Worm (Caenorhabditis elegans): ENCODE data around the gene R04E5.9.

Gene R04E5.9

DNA sequence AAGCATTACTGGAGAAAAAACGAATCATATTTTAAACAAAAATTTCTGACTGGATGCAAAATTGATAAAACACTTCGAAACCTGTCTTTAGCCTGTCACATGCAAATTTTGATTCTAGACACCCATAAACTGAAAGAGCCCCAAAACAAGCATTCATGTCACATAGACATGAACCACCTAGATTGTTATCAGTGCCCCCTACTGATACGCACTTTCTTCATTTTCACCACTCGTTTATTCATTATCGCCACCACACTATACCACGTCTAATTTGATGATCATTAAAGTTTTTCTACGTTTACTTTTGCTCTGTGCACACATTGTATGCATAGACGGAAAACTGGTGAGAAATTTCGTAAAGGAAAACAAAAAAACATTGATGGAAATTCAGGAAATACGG lies 974 bp upstream of the R04E5.9 start, which contains the start of gene cnnm-2:
cnnm-2 (plus strand) TSS at position 190 of the 400 bp plus-strand sequence.
- TF ChIP-seq nhr-12 (tag; optimal IDR thresholded peaks at IDR 0.05): no peak
- peak; percentile 82 for TF ChIP-seq fos-1 (tag; optimal IDR thresholded peaks at IDR 0.05)
- TF ChIP-seq elt-3 (tag; optimal IDR thresholded peaks at IDR 0.05): no peak
- TF ChIP-seq unc-62 (GFP tag; optimal IDR thresholded peaks at IDR 0.05): no peak
- no peak for TF ChIP-seq dmd-4 (tag; optimal IDR thresholded peaks at IDR 0.05)
- TF ChIP-seq gmeb-1 (tag; optimal IDR thresholded peaks at IDR 0.05): no peak
- TF ChIP-seq nhr-23 (tag; optimal IDR thresholded peaks at IDR 0.05): no peak
- no peak for TF ChIP-seq zag-1 (tag; optimal IDR thresholded peaks at IDR 0.05)
- TF ChIP-seq Y55F3AM.14 (GFP tag; optimal IDR thresholded peaks at IDR 0.05): no peak
- TF ChIP-seq nhr-237 (tag; optimal IDR thresholded peaks at IDR 0.05): no peak
- no peak for TF ChIP-seq nhr-129 (tag; optimal IDR thresholded peaks at IDR 0.05)
- no peak for TF ChIP-seq ceh-16 (tag; optimal IDR thresholded peaks at IDR 0.05)
- TF ChIP-seq crh-2 (tag; optimal IDR thresholded peaks at IDR 0.05): peak; percentile 53
- no peak for TF ChIP-seq nhr-11 (tag; optimal IDR thresholded peaks at IDR 0.05)

DNA sequence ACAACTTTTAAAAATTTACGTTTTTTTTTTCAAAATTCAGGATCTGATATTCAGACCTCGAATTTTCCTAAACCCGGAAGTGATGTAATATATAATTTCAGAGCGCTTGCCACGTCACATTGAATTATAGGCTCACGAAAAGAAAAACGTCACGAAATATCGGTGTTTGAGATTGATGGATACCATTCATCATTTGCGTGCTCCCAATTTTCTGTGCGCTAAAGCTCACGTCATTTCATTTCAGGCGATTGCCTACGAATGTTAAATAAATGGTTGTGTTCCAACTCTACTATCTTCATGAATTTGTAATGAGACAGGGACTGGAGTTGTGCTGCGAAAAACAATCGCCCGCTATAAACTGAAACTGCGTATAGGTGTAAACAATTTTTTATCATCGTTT lies 2.2 kb downstream of the R04E5.9 start:
- TF ChIP-seq alr-1 (tag; optimal IDR thresholded peaks at IDR 0.05) (no peak), unc-55 (GFP tag; optimal IDR thresholded peaks at IDR 0.05) (peak; percentile 36)

DNA sequence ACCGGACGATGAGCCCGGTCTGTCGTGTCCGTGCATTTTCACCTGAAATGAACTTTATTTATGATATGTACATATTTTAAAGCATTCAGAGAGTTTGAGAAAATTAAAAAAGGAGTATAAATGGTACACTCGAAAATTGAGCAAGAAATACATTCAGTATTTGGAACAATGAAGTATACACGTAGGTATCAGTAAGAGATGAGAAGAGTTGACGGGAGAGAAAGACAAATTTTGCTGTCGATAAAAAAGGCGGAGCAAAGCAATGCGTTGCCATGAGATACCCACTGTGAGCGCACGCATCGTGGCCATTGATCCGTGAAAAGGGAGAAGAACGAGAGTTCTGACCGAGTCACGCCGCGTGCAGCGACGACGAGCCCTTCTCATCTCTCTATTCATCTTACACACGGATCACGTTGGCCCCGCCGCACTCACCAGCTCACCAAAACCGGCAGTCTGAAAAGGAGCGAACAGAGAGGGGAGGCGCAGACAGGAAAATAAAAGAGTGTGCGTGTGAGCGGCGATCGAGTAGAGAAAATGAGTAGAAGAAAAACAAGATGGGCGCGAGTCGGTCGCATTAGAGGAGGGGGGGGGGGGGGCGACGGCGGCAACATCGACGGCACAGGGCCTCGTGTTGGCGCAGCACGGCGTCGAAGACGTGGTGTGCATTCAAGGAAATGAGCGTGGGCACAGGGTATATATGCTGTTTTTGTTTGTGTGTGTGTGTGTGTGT lies 4.7 kb downstream of the R04E5.9 start, which contains the start of gene R04E5.8:
R04E5.8 (minus strand) TSS at position 51 of the 730 bp plus-strand sequence.
- TF ChIP-seq lin-39 (tag; optimal IDR thresholded peaks at IDR 0.05) (no peak), elt-1 (tag; optimal IDR thresholded peaks at IDR 0.05) (no peak), mdl-1 (tag; optimal IDR thresholded peaks at IDR 0.05) (peak in 1 of 2 experiments; percentile 40), fos-1 (tag; optimal IDR thresholded peaks at IDR 0.05) (no peak), lsy-2 (tag; optimal IDR thresholded peaks at IDR 0.05) (peak in 1 of 2 experiments; percentile 22), nhr-21 (tag; optimal IDR thresholded peaks at IDR 0.05) (peak; percentile 12), mab-5 (tag; optimal IDR thresholded peaks at IDR 0.05) (no peak), unc-55 (GFP tag; optimal IDR thresholded peaks at IDR 0.05) (peak; percentile 31), sma-9 (GFP tag; optimal IDR thresholded peaks at IDR 0.05) (peak; percentile 18), sma-9 (tag; optimal IDR thresholded peaks at IDR 0.05) (no peak), F13H6.1 (tag; optimal IDR thresholded peaks at IDR 0.05) (peak; percentile 41), dmd-4 (tag; optimal IDR thresholded peaks at IDR 0.05) (no peak), Y55F3AM.14 (GFP tag; optimal IDR thresholded peaks at IDR 0.05) (peak; percentile 39), egl-27 (tag; optimal IDR thresholded peaks at IDR 0.05) (no peak), nhr-12 (tag; optimal IDR thresholded peaks at IDR 0.05) (no peak), zag-1 (tag; optimal IDR thresholded peaks at IDR 0.05) (peak; percentile 48), unc-62 (GFP tag; optimal IDR thresholded peaks at IDR 0.05) (no peak), nhr-129 (tag; optimal IDR thresholded peaks at IDR 0.05) (peak; percentile 30), C34F6.9 (tag; optimal IDR thresholded peaks at IDR 0.05) (peak; percentile 37), crh-2 (tag; optimal IDR thresholded peaks at IDR 0.05) (no peak), lin-13 (GFP tag; optimal IDR thresholded peaks at IDR 0.05) (peak; percentile 43), alr-1 (tag; optimal IDR thresholded peaks at IDR 0.05) (no peak), lin-11 (tag; optimal IDR thresholded peaks at IDR 0.05) (peak; percentile 35)

DNA sequence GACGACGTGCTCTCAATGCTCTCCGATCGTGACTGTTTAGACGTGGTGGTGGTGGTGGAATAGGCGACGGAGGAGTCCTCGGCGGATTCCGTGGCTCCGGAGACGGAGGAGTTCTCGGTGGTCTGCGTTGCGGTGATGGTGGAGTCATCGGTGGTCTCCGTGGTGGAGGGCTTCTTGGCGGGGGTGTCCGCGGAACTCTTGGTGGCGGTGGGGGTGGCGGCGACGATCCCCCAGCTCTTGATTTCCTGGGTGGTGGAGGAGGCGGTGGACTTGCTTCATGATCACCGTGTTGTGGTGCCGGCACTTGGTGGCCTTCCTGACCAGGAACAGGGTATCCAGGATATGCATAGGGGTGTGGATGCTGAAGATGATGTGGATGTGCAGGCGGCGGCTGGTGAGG lies 5.5 kb downstream of the R04E5.9 start:
- TF ChIP-seq crh-2 (tag; optimal IDR thresholded peaks at IDR 0.05) (no peak), egl-27 (tag; optimal IDR thresholded peaks at IDR 0.05) (no peak), alr-1 (tag; optimal IDR thresholded peaks at IDR 0.05) (no peak), sma-3 (GFP tag; optimal IDR thresholded peaks at IDR 0.05) (no peak), skn-1 (tag; optimal IDR thresholded peaks at IDR 0.05) (no peak), nhr-10 (tag; optimal IDR thresholded peaks at IDR 0.05) (no peak), elt-3 (tag; optimal IDR thresholded peaks at IDR 0.05) (no peak), ceh-16 (tag; optimal IDR thresholded peaks at IDR 0.05) (no peak), aly-2 (tag; optimal IDR thresholded peaks at IDR 0.05) (no peak), F13H6.1 (tag; optimal IDR thresholded peaks at IDR 0.05) (no peak), snpc-4 (tag; optimal IDR thresholded peaks at IDR 0.05) (no peak), nhr-21 (tag; optimal IDR thresholded peaks at IDR 0.05) (no peak), nhr-12 (tag; optimal IDR thresholded peaks at IDR 0.05) (no peak), lin-39 (tag; optimal IDR thresholded peaks at IDR 0.05) (no peak), gmeb-1 (tag; optimal IDR thresholded peaks at IDR 0.05) (no peak), ztf-1 (GFP tag; conservative IDR thresholded peaks at IDR 0.05) (no peak), fos-1 (tag; optimal IDR thresholded peaks at IDR 0.05) (no peak)

All from whole organism, L2 larva.